Worm (Caenorhabditis elegans) whole organism, L4/young adult: ENCODE data around the gene nhr-129.

Source experiments
- W03F9.2 ChIP-seq: fragments of 150-350 bp; optimal IDR thresholded peaks from 2 replicates; lab custom pipeline; 2014; ENCODE audit warnings: missing biosample characterization, missing genetic modification characterization
- dao-5 ChIP-seq: sonication (generic microtip); optimal IDR thresholded peaks from 2 replicates; lab custom pipeline; 2016; ENCODE audit warnings: missing genotype, missing genetic modification characterization, moderate library complexity, missing compliant biosample characterization
- him-1 ChIP-seq: sonication (generic microtip); optimal IDR thresholded peaks from 2 replicates; lab custom pipeline; 2016; ENCODE audit warnings: missing genotype, missing genetic modification reagents, missing genetic modification characterization, missing compliant biosample characterization

DNA sequence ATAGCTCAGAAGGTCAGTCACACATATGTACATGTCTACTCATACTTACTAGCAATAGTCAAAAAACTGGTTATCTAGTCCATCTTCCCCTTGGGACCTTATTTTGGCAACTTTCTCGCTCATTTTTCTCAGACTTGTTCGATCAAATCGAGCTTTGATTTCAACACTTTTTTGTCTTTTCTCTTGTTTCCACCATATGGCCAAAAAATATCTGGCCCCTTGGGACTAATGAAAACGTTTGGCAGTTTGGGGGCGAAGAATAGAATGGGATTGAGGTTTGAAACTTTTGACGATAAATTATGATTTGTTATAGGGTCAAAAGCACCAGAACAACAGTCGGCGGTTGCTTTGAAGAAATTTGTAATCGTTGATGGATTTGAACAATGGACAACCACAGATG is 21.6 kb upstream of the nhr-129 start:
- TF ChIP-seq dao-5 (tag; lab: Kevin White, UChicago) (no peak), him-1 (tag; lab: Kevin White, UChicago) (no peak), W03F9.2 (tag; lab: Kevin White, UChicago) (no peak)
